Fruit fly (Drosophila melanogaster) whole organism, prepupa: ENCODE data around the gene RhoGAPp190.

Source experiments
- Blimp-1 ChIP-seq: fragments of 200-800 bp; sonication (Bioruptor generic); optimal IDR thresholded peaks from 3 replicates; lab custom pipeline; 2017; ENCODE audit warnings: missing biosample characterization, missing genetic modification characterization, mild to moderate bottlenecking, moderate library complexity, missing genetic modification reagents
- CG10631 ChIP-seq: fragments of 200-800 bp; sonication (Bioruptor generic); optimal IDR thresholded peaks from 2 replicates; lab custom pipeline; 2016; ENCODE audit warnings: missing biosample characterization, missing genetic modification characterization
- CG10669 ChIP-seq: fragments of 200-800 bp; sonication (Bioruptor generic); optimal IDR thresholded peaks from 3 replicates; lab custom pipeline; 2018; ENCODE audit warnings: missing biosample characterization, mild to moderate bottlenecking, missing genetic modification characterization, moderate library complexity
- CG11762 ChIP-seq: fragments of 200-800 bp; sonication (Bioruptor generic); optimal IDR thresholded peaks from 3 replicates; lab custom pipeline; 2016; ENCODE audit warnings: missing biosample characterization, missing genetic modification characterization; ENCODE audit not compliant: insufficient read depth
- CG11902 ChIP-seq: fragments of 200-800 bp; sonication (Bioruptor generic); optimal IDR thresholded peaks from 3 replicates; lab custom pipeline; 2016; ENCODE audit warnings: missing biosample characterization, missing genetic modification characterization
- CG15336 ChIP-seq: fragments of 200-800 bp; sonication (Bioruptor generic); IDR thresholded peaks from 2 replicates; pipeline ENCODE4 v1.3.6; 2022; ENCODE audit warnings: missing biosample characterization, missing genetic modification characterization
- CG3032 ChIP-seq: fragments of 200-800 bp; optimal IDR thresholded peaks from 2 replicates; lab custom pipeline; 2019; ENCODE audit warnings: missing biosample characterization, mild to moderate bottlenecking, missing genetic modification characterization, moderate library complexity
- CG32006 ChIP-seq: fragments of 200-800 bp; sonication (Bioruptor generic); optimal IDR thresholded peaks from 3 replicates; lab custom pipeline; 2017; ENCODE audit warnings: missing biosample characterization, mild to moderate bottlenecking, missing genetic modification characterization
- CG34406 ChIP-seq: fragments of 200-800 bp; sonication (Bioruptor generic); optimal IDR thresholded peaks from 3 replicates; lab custom pipeline; 2016; ENCODE audit warnings: missing biosample characterization, missing genetic modification characterization
- CG3919 ChIP-seq: fragments of 200-800 bp; sonication (Bioruptor generic); optimal IDR thresholded peaks from 3 replicates; lab custom pipeline; 2016; ENCODE audit warnings: missing biosample characterization, missing genetic modification characterization
- CG4318 ChIP-seq: fragments of 200-800 bp; sonication (Bioruptor generic); optimal IDR thresholded peaks from 3 replicates; lab custom pipeline; 2017; ENCODE audit warnings: missing biosample characterization, mild to moderate bottlenecking, missing genetic modification characterization
- CG6163 ChIP-seq: fragments of 200-800 bp; sonication (Bioruptor generic); IDR thresholded peaks from 3 replicates; pipeline ENCODE4 v1.3.6; 2022; ENCODE audit warnings: missing biosample characterization, missing genetic modification characterization
- CG6276 ChIP-seq: fragments of 200-800 bp; sonication (Bioruptor generic); optimal IDR thresholded peaks from 2 replicates; lab custom pipeline; 2017; ENCODE audit warnings: missing biosample characterization, mild to moderate bottlenecking, missing genetic modification characterization
- CG7368 ChIP-seq: fragments of 200-800 bp; sonication (Bioruptor generic); optimal IDR thresholded peaks from 3 replicates; lab custom pipeline; 2016; ENCODE audit warnings: missing biosample characterization, missing genetic modification characterization
- CG8319 ChIP-seq: fragments of 200-800 bp; sonication (Bioruptor generic); optimal IDR thresholded peaks from 3 replicates; lab custom pipeline; 2016; ENCODE audit warnings: missing biosample characterization, missing genetic modification characterization
- CG8632 ChIP-seq: fragments of 200-800 bp; sonication (Bioruptor generic); optimal IDR thresholded peaks from 3 replicates; lab custom pipeline; 2016; ENCODE audit warnings: missing biosample characterization, missing genetic modification characterization
- Eip75B ChIP-seq: fragments of 200-800 bp; sonication (Bioruptor generic); optimal IDR thresholded peaks from 3 replicates; lab custom pipeline; 2016; ENCODE audit warnings: missing biosample characterization, missing genetic modification characterization
- Eip78C ChIP-seq: fragments of 200-800 bp; sonication (Bioruptor generic); peaks from one replicate; lab custom pipeline; 2016; ENCODE audit warnings: missing biosample characterization, missing genetic modification characterization
- Eip93F ChIP-seq: fragments of 200-800 bp; sonication (Bioruptor generic); optimal IDR thresholded peaks from 2 replicates; lab custom pipeline; 2016; ENCODE audit warnings: missing biosample characterization, mild to moderate bottlenecking, missing genetic modification characterization
- Ets96B ChIP-seq: fragments of 200-800 bp; optimal IDR thresholded peaks from 2 replicates; lab custom pipeline; 2019; ENCODE audit warnings: missing biosample characterization, mild to moderate bottlenecking, missing genetic modification characterization, moderate library complexity
- Gug ChIP-seq: fragments of 200-800 bp; sonication (Bioruptor generic); IDR thresholded peaks from 2 replicates; pipeline ENCODE4 v1.3.6; 2022; ENCODE audit warnings: missing biosample characterization, missing genetic modification characterization
- Hr4 ChIP-seq: fragments of 200-800 bp; sonication (Bioruptor generic); optimal IDR thresholded peaks from 3 replicates; lab custom pipeline; 2016; ENCODE audit warnings: missing biosample characterization, missing genetic modification characterization
- Lpt ChIP-seq: fragments of 200-800 bp; sonication (Bioruptor generic); optimal IDR thresholded peaks from 3 replicates; lab custom pipeline; 2016; ENCODE audit warnings: missing biosample characterization, missing genetic modification characterization
- Smox ChIP-seq: fragments of 200-800 bp; sonication (Bioruptor generic); optimal IDR thresholded peaks from 3 replicates; lab custom pipeline; 2016; ENCODE audit warnings: missing biosample characterization, missing genetic modification characterization
- achi ChIP-seq: fragments of 200-800 bp; sonication (Bioruptor generic); optimal IDR thresholded peaks from 3 replicates; lab custom pipeline; 2016; ENCODE audit warnings: missing biosample characterization, missing genetic modification characterization
- acj6 ChIP-seq: fragments of 200-800 bp; sonication (Bioruptor generic); optimal IDR thresholded peaks from 3 replicates; lab custom pipeline; 2016; ENCODE audit warnings: missing biosample characterization, missing genetic modification characterization
- dac ChIP-seq: fragments of 200-800 bp; sonication (Bioruptor generic); optimal IDR thresholded peaks from 2 replicates; lab custom pipeline; 2017; ENCODE audit warnings: missing biosample characterization, mild to moderate bottlenecking, missing genetic modification characterization
- dsx ChIP-seq: fragments of 200-800 bp; optimal IDR thresholded peaks from 3 replicates; lab custom pipeline; 2019; ENCODE audit warnings: missing biosample characterization, mild to moderate bottlenecking, missing genetic modification characterization, moderate library complexity; ENCODE audit not compliant: poor library complexity, severe bottlenecking
- eg ChIP-seq: fragments of 200-800 bp; sonication (Bioruptor generic); IDR thresholded peaks from 3 replicates; pipeline ENCODE4 v1.3.6; 2022; ENCODE audit warnings: missing biosample characterization, missing genetic modification characterization
- esn ChIP-seq: fragments of 200-800 bp; sonication (Bioruptor generic); optimal IDR thresholded peaks from 2 replicates; lab custom pipeline; 2016; ENCODE audit warnings: missing biosample characterization, mild to moderate bottlenecking, missing genetic modification characterization, moderate library complexity
- lz ChIP-seq: fragments of 200-800 bp; sonication (Bioruptor generic); optimal IDR thresholded peaks from 3 replicates; lab custom pipeline; 2016; ENCODE audit warnings: missing biosample characterization, missing genetic modification characterization
- net ChIP-seq: fragments of 200-800 bp; sonication (Bioruptor generic); optimal IDR thresholded peaks from 3 replicates; lab custom pipeline; 2016; ENCODE audit warnings: missing biosample characterization, missing genetic modification characterization
- pdm3 ChIP-seq: fragments of 200-800 bp; sonication (Bioruptor generic); optimal IDR thresholded peaks from 3 replicates; lab custom pipeline; 2016; ENCODE audit warnings: missing biosample characterization, missing genetic modification characterization
- salr ChIP-seq, 2 experiments: fragments of 200-800 bp; sonication (Bioruptor generic); optimal IDR thresholded peaks; 3 replicates each; lab custom pipeline; 2016 to 2018; ENCODE audit warnings: missing biosample characterization in 2 of 2, missing genetic modification characterization in 2 of 2, mild to moderate bottlenecking in 1 of 2
- ss ChIP-seq, 2 experiments: fragments of 200-800 bp; sonication (Bioruptor generic); optimal IDR thresholded peaks; 2 replicates in 1 of 2; 3 replicates in 1 of 2; lab custom pipeline; 2017 to 2018; ENCODE audit warnings: mild to moderate bottlenecking in 2 of 2, missing biosample characterization in 2 of 2, missing genetic modification characterization in 2 of 2, moderate library complexity in 1 of 2
- svp ChIP-seq: fragments of 200-800 bp; sonication (Bioruptor generic); peaks from one replicate; lab custom pipeline; 2016; ENCODE audit warnings: missing biosample characterization, missing genetic modification characterization
- topi ChIP-seq: fragments of 200-800 bp; sonication (Bioruptor generic); optimal IDR thresholded peaks from 3 replicates; lab custom pipeline; 2016; ENCODE audit warnings: missing biosample characterization, missing genetic modification characterization

RhoGAPp190 gene

dm6 chrX:17595822-17596221 is 56.5 kb downstream of the RhoGAPp190 start (continued):
- TF ChIP-seq CG6276 (no peak), CG8632 (GFP tag; lab: Kevin White, UChicago) (peak; percentile 81), CG34406 (peak; percentile 79), dac (GFP tag; lab: Kevin White, UChicago) (peak; percentile 17), Eip75B (GFP tag; lab: Kevin White, UChicago) (peak; percentile 77), CG15336 (GFP tag; lab: Robert Waterston, UW) (peak; percentile 75), CG7368 (peak; percentile 69), achi (GFP tag; lab: Kevin White, UChicago) (peak; percentile 76), Gug (peak; percentile 50; the same call in 1 of the 2 replicates), CG3919 (GFP tag; lab: Kevin White, UChicago) (peak; percentile 83), topi (GFP tag; lab: Kevin White, UChicago) (peak; percentile 84), Hr4 (GFP tag; lab: Kevin White, UChicago) (peak; percentile 55), Eip93F (GFP tag; lab: Kevin White, UChicago) (peak; percentile 72), esn (GFP tag; lab: Kevin White, UChicago) (peak; percentile 88), net (peak; percentile 82), Lpt (peak; percentile 15), Ets96B (peak; percentile 68), CG11762 (peak; percentile 51), CG32006 (GFP tag; lab: Kevin White, UChicago) (peak; percentile 73), lz (GFP tag; lab: Kevin White, UChicago) (peak; percentile 83), acj6 (GFP tag; lab: Kevin White, UChicago) (peak; percentile 80), CG4318 (GFP tag; lab: Kevin White, UChicago) (peak; percentile 31), CG11902 (GFP tag; lab: Kevin White, UChicago) (peak; percentile 73), CG8319 (GFP tag; lab: Kevin White, UChicago) (peak; percentile 56), salr (GFP tag; optimal IDR thresholded peaks at IDR 0.05; lab: Kevin White, UChicago) (peak; percentile 42), CG10631 (peak; percentile 82), CG10669 (GFP tag; lab: Kevin White, UChicago) (peak; percentile 76)

- TF ChIP-seq CG6163 (GFP tag; lab: Robert Waterston, UW) (peak; percentile 47; the same call in 1 of the 3 replicates), dsx (GFP tag; lab: Kevin White, UChicago) (peak; percentile 38), Ets96B (peak; percentile 20), pdm3 (GFP tag; lab: Kevin White, UChicago) (peak; percentile 16), ss (GFP tag; optimal IDR thresholded peaks at IDR 0.05; lab: Kevin White, UChicago) (peak in 1 of 2 experiments; percentile 19), Blimp-1 (GFP tag; lab: Kevin White, UChicago) (no peak), CG3032 (tag; lab: Kevin White, UChicago) (peak; percentile 16), lz (GFP tag; lab: Kevin White, UChicago) (no peak), Smox (no peak), CG10631 (peak; percentile 23), svp (peak; percentile 62), CG15336 (GFP tag; lab: Robert Waterston, UW) (peak; percentile 60), Hr4 (GFP tag; lab: Kevin White, UChicago) (no peak), Eip78C (GFP tag; lab: Kevin White, UChicago) (peak; percentile 82), topi (GFP tag; lab: Kevin White, UChicago) (peak; percentile 5), CG3919 (GFP tag; lab: Kevin White, UChicago) (peak; percentile 18), eg (GFP tag; lab: Robert Waterston, UW) (0 out of 3 replicates have a peak, but pooled peaks have one; percentile 30), CG32006 (GFP tag; lab: Kevin White, UChicago) (no peak), CG10669 (GFP tag; lab: Kevin White, UChicago) (peak; percentile 23), acj6 (GFP tag; lab: Kevin White, UChicago) (no peak)
These were observed 57.6 kb downstream of the RhoGAPp190 start for dm6 chrX:17594745-17595144.
